Worm (Caenorhabditis elegans) whole organism, L2 larva: ENCODE data around the gene Y60A9.1.

ENCODE experiments used
- C34F6.9 ChIP-seq: fragments of 150-350 bp; optimal IDR thresholded peaks from 2 replicates; lab custom pipeline; 2014; ENCODE audit warnings: missing biosample characterization, missing genetic modification characterization
- F13H6.1 ChIP-seq: sonication (generic microtip); optimal IDR thresholded peaks from 2 replicates; lab custom pipeline; 2016; ENCODE audit warnings: missing genetic modification characterization, missing compliant biosample characterization
- R02D3.7 ChIP-seq: fragments of 150-350 bp; optimal IDR thresholded peaks from 2 replicates; lab custom pipeline; 2014; ENCODE audit warnings: missing biosample characterization, missing genetic modification characterization
- Y55F3AM.14 ChIP-seq: fragments of 200-800 bp; sonication (Bioruptor generic); optimal IDR thresholded peaks from 2 replicates; lab custom pipeline; 2018; ENCODE audit warnings: mild to moderate bottlenecking, missing genetic modification characterization, missing compliant biosample characterization
- ZK546.5 ChIP-seq: sonication (generic microtip); optimal IDR thresholded peaks from 2 replicates; lab custom pipeline; 2017; ENCODE audit warnings: missing biosample characterization, missing genetic modification characterization
- alr-1 ChIP-seq: fragments of 150-350 bp; optimal IDR thresholded peaks from 2 replicates; lab custom pipeline; 2014; ENCODE audit warnings: missing biosample characterization, missing genetic modification characterization
- aly-2 ChIP-seq: fragments of 150-350 bp; optimal IDR thresholded peaks from 2 replicates; lab custom pipeline; 2014; ENCODE audit warnings: missing biosample characterization, missing genetic modification characterization
- ama-1 ChIP-seq: fragments of 150-350 bp; optimal IDR thresholded peaks from 2 replicates; lab custom pipeline; 2018; ENCODE audit warnings: inconsistent platforms
- blmp-1 ChIP-seq: sonication (generic microtip); optimal IDR thresholded peaks from 2 replicates; lab custom pipeline; 2017; ENCODE audit warnings: missing genetic modification characterization, mild to moderate bottlenecking, missing compliant biosample characterization, antibody characterized with exemption, moderate library complexity; ENCODE audit not compliant: insufficient read depth
- ceh-16 ChIP-seq: fragments of 150-350 bp; optimal IDR thresholded peaks from 2 replicates; lab custom pipeline; 2014; ENCODE audit warnings: missing biosample characterization, missing genetic modification characterization
- ceh-82 ChIP-seq: fragments of 150-350 bp; optimal IDR thresholded peaks from 2 replicates; lab custom pipeline; 2014; ENCODE audit warnings: missing biosample characterization, missing genetic modification characterization
- crh-2 ChIP-seq: sonication (generic microtip); optimal IDR thresholded peaks from 2 replicates; lab custom pipeline; 2017; ENCODE audit warnings: missing biosample characterization, missing genetic modification characterization
- egl-27 ChIP-seq: sonication (generic microtip); optimal IDR thresholded peaks from 3 replicates; lab custom pipeline; 2017; ENCODE audit warnings: missing biosample characterization, missing genetic modification reagents, missing genetic modification characterization
- gmeb-1 ChIP-seq: fragments of 150-350 bp; optimal IDR thresholded peaks from 2 replicates; lab custom pipeline; 2014; ENCODE audit warnings: missing biosample characterization, missing genetic modification characterization
- lin-11 ChIP-seq: fragments of 150-350 bp; sonication (generic microtip); optimal IDR thresholded peaks from 2 replicates; lab custom pipeline; 2014; ENCODE audit warnings: missing biosample characterization, missing genetic modification characterization, inconsistent platforms, mixed read lengths
- lin-13 ChIP-seq: fragments of 150-350 bp; optimal IDR thresholded peaks from 2 replicates; lab custom pipeline; 2014; ENCODE audit warnings: missing biosample characterization, missing genetic modification reagents, missing genetic modification characterization
- lsy-2 ChIP-seq, 2 experiments: fragments of 150-350 bp in 1 of 2; sonication (generic microtip) in 1 of 2; optimal IDR thresholded peaks; 2 replicates each; lab custom pipeline; 2014 to 2017; ENCODE audit warnings: missing biosample characterization in 2 of 2, missing genetic modification characterization in 2 of 2
- mab-5 ChIP-seq: fragments of 150-350 bp; optimal IDR thresholded peaks from 2 replicates; lab custom pipeline; 2014; ENCODE audit warnings: missing biosample characterization, missing genetic modification characterization
- mbf-1 ChIP-seq: sonication (generic microtip); optimal IDR thresholded peaks from 2 replicates; lab custom pipeline; 2017; ENCODE audit warnings: missing biosample characterization, missing genetic modification characterization
- nhr-10 ChIP-seq: sonication (generic microtip); optimal IDR thresholded peaks from 2 replicates; lab custom pipeline; 2017; ENCODE audit warnings: missing biosample characterization, missing genetic modification characterization
- nhr-11 ChIP-seq: fragments of 150-350 bp; optimal IDR thresholded peaks from 2 replicates; lab custom pipeline; 2014; ENCODE audit warnings: missing biosample characterization, missing genetic modification characterization
- nhr-12 ChIP-seq: fragments of 150-350 bp; optimal IDR thresholded peaks from 2 replicates; lab custom pipeline; 2014; ENCODE audit warnings: missing biosample characterization, missing genetic modification characterization
- nhr-21 ChIP-seq: fragments of 150-350 bp; optimal IDR thresholded peaks from 2 replicates; lab custom pipeline; 2014; ENCODE audit warnings: missing biosample characterization, missing genetic modification characterization
- nhr-23 ChIP-seq: fragments of 150-350 bp; optimal IDR thresholded peaks from 2 replicates; lab custom pipeline; 2014; ENCODE audit warnings: missing biosample characterization, missing genetic modification reagents, missing genetic modification characterization
- nhr-237 ChIP-seq: fragments of 150-350 bp; optimal IDR thresholded peaks from 2 replicates; lab custom pipeline; 2014; ENCODE audit warnings: missing biosample characterization, missing genetic modification characterization
- nhr-6 ChIP-seq: fragments of 150-350 bp; optimal IDR thresholded peaks from 2 replicates; lab custom pipeline; 2014; ENCODE audit warnings: missing biosample characterization, missing genetic modification characterization
- nhr-77 ChIP-seq: fragments of 150-350 bp; optimal IDR thresholded peaks from 2 replicates; lab custom pipeline; 2014; ENCODE audit warnings: missing biosample characterization, missing genetic modification characterization
- skn-1 ChIP-seq: sonication (generic microtip); optimal IDR thresholded peaks from 2 replicates; lab custom pipeline; 2017; ENCODE audit warnings: missing biosample characterization, missing genetic modification characterization
- sma-9 ChIP-seq, 2 experiments: fragments of 150-350 bp in 1 of 2; sonication (generic microtip) in 1 of 2; optimal IDR thresholded peaks; 2 replicates each; lab custom pipeline; 2014 to 2016; ENCODE audit warnings: missing genetic modification characterization in 2 of 2, mild to moderate bottlenecking in 1 of 2, missing biosample characterization in 1 of 2, missing compliant biosample characterization in 1 of 2, missing genetic modification reagents in 1 of 2, moderate library complexity in 1 of 2
- snpc-4 ChIP-seq: fragments of 150-350 bp; optimal IDR thresholded peaks from 2 replicates; lab custom pipeline; 2014; ENCODE audit warnings: missing biosample characterization, missing genetic modification characterization
- unc-39 ChIP-seq: fragments of 150-350 bp; optimal IDR thresholded peaks from 2 replicates; lab custom pipeline; 2014; ENCODE audit warnings: missing biosample characterization, missing genetic modification characterization
- unc-55 ChIP-seq: fragments of 150-350 bp; sonication (generic microtip); optimal IDR thresholded peaks from 3 replicates; lab custom pipeline; 2014; ENCODE audit warnings: missing biosample characterization, missing genetic modification reagents, missing genetic modification characterization
- unc-62 ChIP-seq: fragments of 150-350 bp; optimal IDR thresholded peaks from 2 replicates; lab custom pipeline; 2014; ENCODE audit warnings: missing biosample characterization, missing genetic modification reagents, missing genetic modification characterization
- zag-1 ChIP-seq: fragments of 150-350 bp; optimal IDR thresholded peaks from 2 replicates; lab custom pipeline; 2014; ENCODE audit warnings: missing biosample characterization, missing genetic modification characterization
- ztf-1 ChIP-seq: fragments of 200-800 bp; sonication (Bioruptor generic); conservative IDR thresholded peaks from 2 replicates; pipeline ENCODE4 v1.3.6; 2022; ENCODE audit warnings: missing genetic modification characterization, missing compliant biosample characterization
- ztf-11 ChIP-seq: sonication (generic microtip); optimal IDR thresholded peaks from 2 replicates; lab custom pipeline; 2017; ENCODE audit warnings: missing biosample characterization, missing genetic modification characterization
- ztf-4 ChIP-seq: fragments of 150-350 bp; optimal IDR thresholded peaks from 2 replicates; lab custom pipeline; 2014; ENCODE audit warnings: missing biosample characterization, missing genetic modification characterization

Y60A9.1 gene

ce11 chrX:14382951-14383350, 12.2 kb downstream of the Y60A9.1 start, which contains the start of gene Y60A9.3:
Gene Y60A9.3 (plus strand): TSS chrX:14383251.
- TF ChIP-seq R02D3.7 (no peak), lin-11 (no peak), nhr-11 (no peak)

- TF ChIP-seq nhr-10 (tag; lab: Kevin White, UChicago) (no peak), gmeb-1 (tag; lab: Kevin White, UChicago) (no peak), nhr-237 (tag; lab: Kevin White, UChicago) (no peak), nhr-23 (tag; lab: Kevin White, UChicago) (no peak), snpc-4 (tag; lab: Kevin White, UChicago) (no peak), mab-5 (tag; lab: Kevin White, UChicago) (no peak), mbf-1 (tag; lab: Kevin White, UChicago) (no peak), unc-62 (GFP tag; lab: Kevin White, UChicago) (no peak), ztf-4 (tag; lab: Kevin White, UChicago) (no peak), lin-13 (GFP tag; lab: Kevin White, UChicago) (no peak), nhr-77 (no peak), nhr-12 (tag; lab: Kevin White, UChicago) (no peak), alr-1 (tag; lab: Kevin White, UChicago) (no peak), ztf-1 (GFP tag; lab: Robert Waterston, UW) (no peak), ceh-82 (tag; lab: Kevin White, UChicago) (no peak), blmp-1 (tag; lab: Kevin White, UChicago) (no peak)
These were observed 18.0 kb downstream of the Y60A9.1 start, which contains the start of gene Y60A9A.1 for ce11 chrX:14377169-14377568. Gene Y60A9A.1 (minus strand): TSS chrX:14377269.

DNA sequence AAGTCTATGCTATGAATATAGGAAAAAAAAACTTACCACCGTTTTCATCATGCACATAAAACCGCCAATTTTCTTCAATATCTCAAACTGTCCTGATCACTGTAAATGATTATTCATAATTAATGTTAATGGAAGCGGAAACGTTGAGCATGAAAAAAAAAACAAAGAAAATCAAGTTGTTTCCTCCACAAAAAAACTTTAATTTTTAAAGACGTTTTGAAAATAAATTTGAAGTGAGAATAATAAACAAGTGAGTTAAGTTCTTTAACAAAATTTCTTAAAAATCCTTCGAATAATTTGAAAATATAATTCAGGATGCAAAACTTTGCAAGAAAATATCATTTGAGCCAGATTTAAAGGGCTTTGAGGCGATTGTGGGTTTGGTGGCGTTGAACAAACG, 24.9 kb downstream of the Y60A9.1 start, which contains the start of gene irk-3:
Gene irk-3, minus strand, starts transcription at position 101 of the 400 bp plus-strand sequence.
- TF ChIP-seq ama-1 (lab: Kevin White, UChicago): no peak
- TF ChIP-seq gmeb-1 (tag; lab: Kevin White, UChicago): no peak
- no peak for TF ChIP-seq nhr-10 (tag; lab: Kevin White, UChicago)
- TF ChIP-seq skn-1 (tag; lab: Kevin White, UChicago): no peak
- no peak for TF ChIP-seq F13H6.1 (tag; lab: Kevin White, UChicago)
- TF ChIP-seq ztf-11 (tag; lab: Kevin White, UChicago): no peak
- TF ChIP-seq nhr-12 (tag; lab: Kevin White, UChicago): no peak
- no peak for TF ChIP-seq unc-55 (GFP tag; lab: Kevin White, UChicago)
- no peak for TF ChIP-seq lsy-2 (tag; optimal IDR thresholded peaks at IDR 0.05; lab: Kevin White, UChicago)

ce11 chrX:14366081-14366480, 29.1 kb downstream of the Y60A9.1 start:
- TF ChIP-seq aly-2 (tag; lab: Kevin White, UChicago): no peak
- no peak for TF ChIP-seq ama-1 (lab: Kevin White, UChicago)
- TF ChIP-seq sma-9 (GFP tag; optimal IDR thresholded peaks at IDR 0.05; lab: Kevin White, UChicago): no peak
- no peak for TF ChIP-seq sma-9 (tag; optimal IDR thresholded peaks at IDR 0.05; lab: Kevin White, UChicago)
- no peak for TF ChIP-seq lin-11
- no peak for TF ChIP-seq F13H6.1 (tag; lab: Kevin White, UChicago)
- no peak for TF ChIP-seq crh-2 (tag; lab: Kevin White, UChicago)
- TF ChIP-seq lsy-2 (tag; optimal IDR thresholded peaks at IDR 0.05; lab: Kevin White, UChicago): no peak
- no peak for TF ChIP-seq ZK546.5 (tag; lab: Kevin White, UChicago)
- no peak for TF ChIP-seq Y55F3AM.14
- TF ChIP-seq ceh-82 (tag; lab: Kevin White, UChicago): no peak
- no peak for TF ChIP-seq mab-5 (tag; lab: Kevin White, UChicago)
- no peak for TF ChIP-seq egl-27 (tag; lab: Kevin White, UChicago)
- no peak for TF ChIP-seq zag-1 (tag; lab: Kevin White, UChicago)
- no peak for TF ChIP-seq ztf-4 (tag; lab: Kevin White, UChicago)
- no peak for TF ChIP-seq nhr-21 (tag; lab: Kevin White, UChicago)
- TF ChIP-seq nhr-6 (tag; lab: Kevin White, UChicago): no peak

ce11 chrX:14359571-14359970, 35.6 kb downstream of the Y60A9.1 start:
- no peak for TF ChIP-seq C34F6.9 (tag; lab: Kevin White, UChicago)
- no peak for TF ChIP-seq unc-39
- no peak for TF ChIP-seq ceh-16 (tag; lab: Kevin White, UChicago)
